Worm (Caenorhabditis elegans) whole organism, L2 larva: ENCODE results near the gene Y4C6B.3.
"Not testable (repeated sequence)": the region's sequence is repeated elsewhere in the genome, so short reads cannot be mapped to it uniquely, and the experiment has no call there.

Source experiments
- F13H6.1 ChIP-seq: sonication (generic microtip); optimal IDR thresholded peaks from 2 replicates; lab custom pipeline; 2016; ENCODE audit warnings: missing genetic modification characterization, missing compliant biosample characterization
- Y55F3AM.14 ChIP-seq: fragments of 200-800 bp; sonication (Bioruptor generic); optimal IDR thresholded peaks from 2 replicates; lab custom pipeline; 2018; ENCODE audit warnings: mild to moderate bottlenecking, missing genetic modification characterization, missing compliant biosample characterization
- ZK546.5 ChIP-seq: sonication (generic microtip); optimal IDR thresholded peaks from 2 replicates; lab custom pipeline; 2017; ENCODE audit warnings: missing biosample characterization, missing genetic modification characterization
- alr-1 ChIP-seq: fragments of 150-350 bp; optimal IDR thresholded peaks from 2 replicates; lab custom pipeline; 2014; ENCODE audit warnings: missing biosample characterization, missing genetic modification characterization
- blmp-1 ChIP-seq: sonication (generic microtip); optimal IDR thresholded peaks from 2 replicates; lab custom pipeline; 2017; ENCODE audit warnings: missing genetic modification characterization, mild to moderate bottlenecking, missing compliant biosample characterization, antibody characterized with exemption, moderate library complexity; ENCODE audit not compliant: insufficient read depth
- ceh-16 ChIP-seq: fragments of 150-350 bp; optimal IDR thresholded peaks from 2 replicates; lab custom pipeline; 2014; ENCODE audit warnings: missing biosample characterization, missing genetic modification characterization
- ceh-82 ChIP-seq: fragments of 150-350 bp; optimal IDR thresholded peaks from 2 replicates; lab custom pipeline; 2014; ENCODE audit warnings: missing biosample characterization, missing genetic modification characterization
- dmd-4 ChIP-seq: sonication (generic microtip); optimal IDR thresholded peaks from 2 replicates; lab custom pipeline; 2017; ENCODE audit warnings: missing biosample characterization, missing genetic modification characterization
- egl-27 ChIP-seq: sonication (generic microtip); optimal IDR thresholded peaks from 3 replicates; lab custom pipeline; 2017; ENCODE audit warnings: missing biosample characterization, missing genetic modification reagents, missing genetic modification characterization
- elt-1 ChIP-seq: fragments of 150-350 bp; optimal IDR thresholded peaks from 2 replicates; lab custom pipeline; 2014; ENCODE audit warnings: missing biosample characterization, missing genetic modification characterization
- elt-3 ChIP-seq: sonication (generic microtip); optimal IDR thresholded peaks from 2 replicates; lab custom pipeline; 2017; ENCODE audit warnings: missing biosample characterization, missing genetic modification characterization
- fos-1 ChIP-seq: fragments of 150-350 bp; optimal IDR thresholded peaks from 2 replicates; lab custom pipeline; 2014; ENCODE audit warnings: missing biosample characterization, missing genetic modification characterization
- gmeb-1 ChIP-seq: fragments of 150-350 bp; optimal IDR thresholded peaks from 2 replicates; lab custom pipeline; 2014; ENCODE audit warnings: missing biosample characterization, missing genetic modification characterization
- lin-11 ChIP-seq: fragments of 150-350 bp; sonication (generic microtip); optimal IDR thresholded peaks from 2 replicates; lab custom pipeline; 2014; ENCODE audit warnings: missing biosample characterization, missing genetic modification characterization, inconsistent platforms, mixed read lengths
- lin-13 ChIP-seq: fragments of 150-350 bp; optimal IDR thresholded peaks from 2 replicates; lab custom pipeline; 2014; ENCODE audit warnings: missing biosample characterization, missing genetic modification reagents, missing genetic modification characterization
- mbf-1 ChIP-seq: sonication (generic microtip); optimal IDR thresholded peaks from 2 replicates; lab custom pipeline; 2017; ENCODE audit warnings: missing biosample characterization, missing genetic modification characterization
- nhr-10 ChIP-seq: sonication (generic microtip); optimal IDR thresholded peaks from 2 replicates; lab custom pipeline; 2017; ENCODE audit warnings: missing biosample characterization, missing genetic modification characterization
- nhr-11 ChIP-seq: fragments of 150-350 bp; optimal IDR thresholded peaks from 2 replicates; lab custom pipeline; 2014; ENCODE audit warnings: missing biosample characterization, missing genetic modification characterization
- nhr-12 ChIP-seq: fragments of 150-350 bp; optimal IDR thresholded peaks from 2 replicates; lab custom pipeline; 2014; ENCODE audit warnings: missing biosample characterization, missing genetic modification characterization
- nhr-129 ChIP-seq: fragments of 150-350 bp; optimal IDR thresholded peaks from 2 replicates; lab custom pipeline; 2014; ENCODE audit warnings: missing biosample characterization, missing genetic modification characterization
- nhr-21 ChIP-seq: fragments of 150-350 bp; optimal IDR thresholded peaks from 2 replicates; lab custom pipeline; 2014; ENCODE audit warnings: missing biosample characterization, missing genetic modification characterization
- nhr-237 ChIP-seq: fragments of 150-350 bp; optimal IDR thresholded peaks from 2 replicates; lab custom pipeline; 2014; ENCODE audit warnings: missing biosample characterization, missing genetic modification characterization
- nhr-25 ChIP-seq: fragments of 150-350 bp; sonication (generic microtip); optimal IDR thresholded peaks from 3 replicates; lab custom pipeline; 2014; ENCODE audit warnings: missing biosample characterization, missing genetic modification characterization
- nhr-6 ChIP-seq: fragments of 150-350 bp; optimal IDR thresholded peaks from 2 replicates; lab custom pipeline; 2014; ENCODE audit warnings: missing biosample characterization, missing genetic modification characterization
- nhr-77 ChIP-seq: fragments of 150-350 bp; optimal IDR thresholded peaks from 2 replicates; lab custom pipeline; 2014; ENCODE audit warnings: missing biosample characterization, missing genetic modification characterization
- peb-1 ChIP-seq: fragments of 150-350 bp; optimal IDR thresholded peaks from 2 replicates; lab custom pipeline; 2014; ENCODE audit warnings: missing biosample characterization, missing genetic modification characterization
- sem-4 ChIP-seq: fragments of 150-350 bp; optimal IDR thresholded peaks from 2 replicates; lab custom pipeline; 2014; ENCODE audit warnings: missing biosample characterization, missing genetic modification reagents, missing genetic modification characterization
- skn-1 ChIP-seq: sonication (generic microtip); optimal IDR thresholded peaks from 2 replicates; lab custom pipeline; 2017; ENCODE audit warnings: missing biosample characterization, missing genetic modification characterization
- snpc-4 ChIP-seq: fragments of 150-350 bp; optimal IDR thresholded peaks from 2 replicates; lab custom pipeline; 2014; ENCODE audit warnings: missing biosample characterization, missing genetic modification characterization
- unc-39 ChIP-seq: fragments of 150-350 bp; optimal IDR thresholded peaks from 2 replicates; lab custom pipeline; 2014; ENCODE audit warnings: missing biosample characterization, missing genetic modification characterization
- unc-62 ChIP-seq: fragments of 150-350 bp; optimal IDR thresholded peaks from 2 replicates; lab custom pipeline; 2014; ENCODE audit warnings: missing biosample characterization, missing genetic modification reagents, missing genetic modification characterization
- zag-1 ChIP-seq: fragments of 150-350 bp; optimal IDR thresholded peaks from 2 replicates; lab custom pipeline; 2014; ENCODE audit warnings: missing biosample characterization, missing genetic modification characterization
- ztf-1 ChIP-seq: fragments of 200-800 bp; sonication (Bioruptor generic); conservative IDR thresholded peaks from 2 replicates; pipeline ENCODE4 v1.3.6; 2022; ENCODE audit warnings: missing genetic modification characterization, missing compliant biosample characterization
- ztf-11 ChIP-seq: sonication (generic microtip); optimal IDR thresholded peaks from 2 replicates; lab custom pipeline; 2017; ENCODE audit warnings: missing biosample characterization, missing genetic modification characterization
- ztf-4 ChIP-seq: fragments of 150-350 bp; optimal IDR thresholded peaks from 2 replicates; lab custom pipeline; 2014; ENCODE audit warnings: missing biosample characterization, missing genetic modification characterization

Gene Y4C6B.3

DNA sequence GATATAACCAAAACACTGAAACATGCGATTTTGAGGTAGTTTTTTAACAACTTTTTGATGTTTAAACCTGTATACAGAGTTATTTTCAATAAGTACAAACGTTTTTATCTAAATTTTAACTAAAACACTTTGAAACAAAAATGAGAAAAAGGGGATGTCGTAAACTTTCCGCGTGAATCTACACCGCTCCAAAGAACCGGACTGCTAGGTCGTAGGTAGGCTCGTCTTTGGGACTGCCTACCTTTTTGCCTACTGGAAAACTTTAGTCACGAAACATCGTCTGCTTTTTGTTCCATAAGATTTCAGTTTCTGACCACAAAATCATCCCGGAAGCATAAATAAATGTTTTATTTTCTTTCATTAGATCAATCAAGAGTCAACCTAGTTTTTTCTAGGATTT is 41.1 kb upstream of the Y4C6B.3 start:
- TF ChIP-seq skn-1 (no peak), elt-1 (tag; lab: Kevin White, UChicago) (no peak), gmeb-1 (no peak), snpc-4 (tag; lab: Kevin White, UChicago) (no peak), nhr-77 (tag; lab: Kevin White, UChicago) (no peak), ztf-11 (no peak), F13H6.1 (tag; lab: Kevin White, UChicago) (no peak), nhr-237 (tag; lab: Kevin White, UChicago) (no peak), nhr-129 (no peak), unc-39 (tag; lab: Kevin White, UChicago) (no peak), elt-3 (no peak)

DNA sequence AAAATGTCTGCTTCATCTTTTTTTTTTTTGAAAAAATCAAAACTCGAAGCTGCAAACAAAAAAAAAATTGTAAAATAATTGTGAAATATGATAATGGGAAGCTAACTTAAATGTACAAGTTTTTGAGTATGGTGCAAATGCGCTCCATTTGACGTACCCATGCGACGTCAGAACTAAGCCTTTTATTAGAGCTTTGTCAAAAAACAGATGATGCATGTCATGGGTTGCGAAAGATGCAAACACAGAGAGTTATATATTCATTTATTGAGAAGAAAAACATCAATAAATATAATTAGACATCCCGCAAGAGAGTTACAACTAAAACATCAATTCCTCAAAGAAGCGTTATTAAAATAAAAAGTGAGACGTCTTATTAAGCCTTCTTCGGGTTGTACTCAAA is 37.8 kb upstream of the Y4C6B.3 start:
- no peak for TF ChIP-seq nhr-12 (tag; lab: Kevin White, UChicago)
- no peak for TF ChIP-seq blmp-1 (tag; lab: Kevin White, UChicago)
- no peak for TF ChIP-seq ceh-82 (tag; lab: Kevin White, UChicago)
- TF ChIP-seq nhr-6 (tag; lab: Kevin White, UChicago): no peak
- no peak for TF ChIP-seq fos-1
- no peak for TF ChIP-seq F13H6.1 (tag; lab: Kevin White, UChicago)
- TF ChIP-seq dmd-4 (tag; lab: Kevin White, UChicago): no peak
- no peak for TF ChIP-seq unc-39 (tag; lab: Kevin White, UChicago)
- TF ChIP-seq zag-1 (tag; lab: Kevin White, UChicago): no peak
- no peak for TF ChIP-seq alr-1 (tag; lab: Kevin White, UChicago)
- TF ChIP-seq sem-4 (tag; lab: Kevin White, UChicago): no peak
- no peak for TF ChIP-seq ztf-4 (tag; lab: Kevin White, UChicago)
- no peak for TF ChIP-seq egl-27 (tag; lab: Kevin White, UChicago)
- no peak for TF ChIP-seq ztf-1 (GFP tag; lab: Robert Waterston, UW)
- TF ChIP-seq nhr-129: no peak
- TF ChIP-seq nhr-10 (tag; lab: Kevin White, UChicago): no peak
- TF ChIP-seq gmeb-1: no peak
- no peak for TF ChIP-seq elt-1 (tag; lab: Kevin White, UChicago)
- TF ChIP-seq mbf-1: no peak

DNA sequence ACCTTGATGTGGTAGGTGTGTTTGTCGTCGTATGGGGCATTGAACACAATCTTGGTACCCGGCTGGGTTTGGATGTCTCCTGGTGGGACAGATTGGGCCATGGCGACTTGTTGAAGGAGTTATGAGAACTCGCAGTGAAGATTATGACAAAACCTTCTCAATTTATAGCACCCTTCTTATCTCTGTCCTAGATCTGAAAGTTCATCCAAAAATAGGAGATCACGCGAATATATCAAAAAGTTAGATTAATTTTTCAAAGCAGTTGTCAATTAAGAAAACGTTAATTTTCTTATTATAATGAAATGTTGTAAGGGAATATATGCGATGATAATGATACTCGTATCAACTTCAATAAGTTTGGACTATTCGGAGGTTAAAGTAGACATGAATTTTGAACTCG is 37.0 kb upstream of the Y4C6B.3 start, which contains the start of gene msp-51:
TSS of gene msp-51 (minus strand) at position 101 of the 400 bp plus-strand sequence.
- not testable (repeated sequence) for TF ChIP-seq gmeb-1; elt-3; nhr-11 (tag; lab: Kevin White, UChicago)

DNA sequence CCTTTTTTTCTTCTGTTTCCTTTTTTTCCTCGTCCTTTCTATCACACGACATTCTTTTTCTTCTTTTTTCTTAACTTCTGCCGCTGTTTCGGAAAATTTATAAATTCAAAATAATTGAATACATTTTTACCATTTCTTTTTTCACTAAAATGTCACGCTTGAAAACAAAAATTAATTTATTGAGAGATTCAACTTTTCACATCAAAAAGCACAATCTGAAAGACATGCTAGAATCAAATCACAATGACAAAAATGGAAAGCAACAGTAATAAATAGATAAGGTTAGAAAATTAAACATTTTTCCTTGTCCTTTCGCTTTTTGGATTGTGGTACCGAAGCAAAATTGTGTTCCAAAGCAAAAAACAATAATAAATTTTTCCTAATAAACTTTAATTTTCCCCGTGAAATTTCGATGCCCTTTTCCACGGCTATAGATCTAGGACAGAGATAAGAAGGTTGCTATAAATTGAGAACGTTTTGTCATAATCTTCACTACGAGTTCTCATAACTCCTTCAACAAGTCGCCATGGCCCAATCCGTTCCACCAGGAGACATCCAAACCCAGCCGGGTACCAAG is 34.8 kb upstream of the Y4C6B.3 start, which contains the start of the genes ZK354.6 and msp-113:
TSS of gene ZK354.6 (minus strand) at position 101 of the 577 bp plus-strand sequence.
TSS of gene msp-113 (plus strand) at position 527 of the 577 bp plus-strand sequence.
- TF ChIP-seq nhr-12 (tag; lab: Kevin White, UChicago): no peak
- TF ChIP-seq ztf-11: no peak
- no peak for TF ChIP-seq blmp-1 (tag; lab: Kevin White, UChicago)
- no peak for TF ChIP-seq lin-11 (tag; lab: Kevin White, UChicago)
- TF ChIP-seq nhr-21 (tag; lab: Kevin White, UChicago): no peak
- no peak for TF ChIP-seq lin-13 (GFP tag; lab: Kevin White, UChicago)
- no peak for TF ChIP-seq nhr-25 (tag; lab: Kevin White, UChicago)
- no peak for TF ChIP-seq elt-1 (tag; lab: Kevin White, UChicago)
- TF ChIP-seq fos-1: no peak
- no peak for TF ChIP-seq nhr-6 (tag; lab: Kevin White, UChicago)
- no peak for TF ChIP-seq ceh-82 (tag; lab: Kevin White, UChicago)
- no peak for TF ChIP-seq ZK546.5 (tag; lab: Kevin White, UChicago)
- no peak for TF ChIP-seq ceh-16 (tag; lab: Kevin White, UChicago)
- no peak for TF ChIP-seq unc-62 (GFP tag; lab: Kevin White, UChicago)
- TF ChIP-seq peb-1 (tag; lab: Kevin White, UChicago): no peak
- TF ChIP-seq dmd-4 (tag; lab: Kevin White, UChicago): no peak
- TF ChIP-seq nhr-237 (tag; lab: Kevin White, UChicago): no peak
- no peak for TF ChIP-seq elt-3
- TF ChIP-seq Y55F3AM.14 (GFP tag; lab: Kevin White, UChicago): no peak
- TF ChIP-seq, all 48 proteins: peak for 0
